Worm (Caenorhabditis elegans): ENCODE measurements around the gene F32G8.2.

DNA sequence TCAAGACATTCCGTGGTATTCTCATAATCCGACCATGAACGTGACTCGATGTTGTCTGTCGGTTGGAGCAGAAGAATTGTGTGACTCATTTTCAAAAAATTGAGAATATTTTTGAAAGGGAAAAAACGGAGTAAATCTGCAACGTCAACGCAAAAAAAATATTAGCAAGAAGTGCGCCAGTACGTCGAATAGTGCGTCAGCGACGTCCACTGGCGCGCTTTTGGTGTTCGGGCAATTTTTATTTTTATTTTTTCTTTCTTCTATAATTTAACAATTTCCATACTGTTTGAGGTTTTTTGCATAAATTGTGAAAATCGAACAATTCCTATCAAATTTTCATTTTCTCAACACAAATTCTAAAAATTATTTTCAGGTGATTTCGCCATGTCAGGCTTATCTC, 29.1 kb downstream of the F32G8.2 start, which contains the start of the genes erh-1 and lpd-9:
- no peak for TF ChIP-seq madf-9 (GFP tag; conservative IDR thresholded peaks at IDR 0.05)
- no peak for TF ChIP-seq zag-1 (tag; optimal IDR thresholded peaks at IDR 0.05)
- no peak for TF ChIP-seq Y5F2A.4 (GFP tag; optimal IDR thresholded peaks at IDR 0.05)
- TF ChIP-seq skn-1 (tag; optimal IDR thresholded peaks at IDR 0.05): no peak
- no peak for TF ChIP-seq lir-3 (tag; optimal IDR thresholded peaks at IDR 0.05)
- no peak for TF ChIP-seq set-16 (GFP tag; IDR thresholded peaks at IDR 0.05)
- no peak for TF ChIP-seq fkh-10 (GFP tag; optimal IDR thresholded peaks at IDR 0.05)
- TF ChIP-seq ceh-82 (tag; optimal IDR thresholded peaks at IDR 0.05): no peak
- TF ChIP-seq R02D3.7 (tag; optimal IDR thresholded peaks at IDR 0.05): no peak
- no peak for TF ChIP-seq zfp-3 (GFP tag; conservative IDR thresholded peaks at IDR 0.05)
- peak; percentile 49 for TF ChIP-seq F10B5.3 (tag; optimal IDR thresholded peaks at IDR 0.05)
